Worm (Caenorhabditis elegans) whole organism, L3 larva: ENCODE data around the gene srh-287.

ENCODE experiments used
- R02D3.7 ChIP-seq: fragments of 150-350 bp; optimal IDR thresholded peaks from 2 replicates; lab custom pipeline; 2014; ENCODE audit warnings: missing biosample characterization, missing genetic modification characterization
- ZK546.5 ChIP-seq: sonication (generic microtip); optimal IDR thresholded peaks from 2 replicates; lab custom pipeline; 2017; ENCODE audit warnings: missing biosample characterization, missing genetic modification characterization
- aly-2 ChIP-seq: fragments of 150-350 bp; optimal IDR thresholded peaks from 2 replicates; lab custom pipeline; 2014; ENCODE audit warnings: missing biosample characterization, missing genetic modification characterization
- ceh-16 ChIP-seq: sonication (generic microtip); optimal IDR thresholded peaks from 2 replicates; lab custom pipeline; 2017; ENCODE audit warnings: missing biosample characterization, missing genetic modification characterization
- ceh-82 ChIP-seq: fragments of 150-350 bp; optimal IDR thresholded peaks from 2 replicates; lab custom pipeline; 2014; ENCODE audit warnings: missing biosample characterization, missing genetic modification characterization
- ceh-9 ChIP-seq: sonication (generic microtip); optimal IDR thresholded peaks from 2 replicates; lab custom pipeline; 2018; ENCODE audit warnings: missing biosample characterization, missing genetic modification characterization
- egl-27 ChIP-seq: sonication (generic microtip); optimal IDR thresholded peaks from 4 replicates; lab custom pipeline; 2017; ENCODE audit warnings: missing biosample characterization, missing genetic modification reagents, missing genetic modification characterization
- elt-1 ChIP-seq: fragments of 150-350 bp; optimal IDR thresholded peaks from 2 replicates; lab custom pipeline; 2014; ENCODE audit warnings: missing biosample characterization, missing genetic modification characterization
- elt-2 ChIP-seq: sonication (generic microtip); optimal IDR thresholded peaks from 2 replicates; lab custom pipeline; 2016; ENCODE audit warnings: missing genetic modification reagents, mild to moderate bottlenecking, missing genetic modification characterization, missing compliant biosample characterization
- elt-3 ChIP-seq, 3 experiments: fragments of 150-350 bp in 1 of 3; sonication (generic microtip) in 2 of 3; optimal IDR thresholded peaks; 2 replicates in 2 of 3; 4 replicates in 1 of 3; lab custom pipeline; 2014 to 2017; ENCODE audit warnings: missing biosample characterization in 3 of 3, missing genetic modification characterization in 3 of 3
- eor-1 ChIP-seq, 2 experiments: fragments of 150-350 bp; optimal IDR thresholded peaks; 2 replicates each; lab custom pipeline; 2014 to 2018; ENCODE audit warnings: missing biosample characterization in 2 of 2, missing genetic modification characterization in 2 of 2
- fkh-2 ChIP-seq: fragments of 150-350 bp; optimal IDR thresholded peaks from 2 replicates; lab custom pipeline; 2014; ENCODE audit warnings: missing biosample characterization, missing genetic modification reagents, missing genetic modification characterization
- fos-1 ChIP-seq: fragments of 150-350 bp; optimal IDR thresholded peaks from 2 replicates; lab custom pipeline; 2014; ENCODE audit warnings: missing biosample characterization, missing genetic modification characterization
- hmg-11 ChIP-seq: sonication (generic microtip); optimal IDR thresholded peaks from 2 replicates; lab custom pipeline; 2016; ENCODE audit warnings: missing genetic modification characterization, missing compliant biosample characterization
- jun-1 ChIP-seq: fragments of 150-350 bp; optimal IDR thresholded peaks from 2 replicates; lab custom pipeline; 2014; ENCODE audit warnings: missing biosample characterization, missing genetic modification reagents, missing genetic modification characterization
- lin-15B ChIP-seq: fragments of 150-350 bp; optimal IDR thresholded peaks from 2 replicates; lab custom pipeline; 2014; ENCODE audit warnings: missing biosample characterization, missing genetic modification characterization
- mml-1 ChIP-seq: fragments of 150-350 bp; sonication (generic microtip); optimal IDR thresholded peaks from 3 replicates; lab custom pipeline; 2014; ENCODE audit warnings: missing biosample characterization, missing genetic modification characterization
- nfya-1 ChIP-seq: sonication (generic microtip); optimal IDR thresholded peaks from 2 replicates; lab custom pipeline; 2017; ENCODE audit warnings: missing genetic modification characterization, mild to moderate bottlenecking, missing compliant biosample characterization, antibody characterized with exemption, moderate library complexity; ENCODE audit not compliant: insufficient read depth
- nhr-11 ChIP-seq: fragments of 150-350 bp; optimal IDR thresholded peaks from 2 replicates; lab custom pipeline; 2014; ENCODE audit warnings: missing biosample characterization, missing genetic modification characterization
- nhr-12 ChIP-seq: fragments of 150-350 bp; optimal IDR thresholded peaks from 2 replicates; lab custom pipeline; 2014; ENCODE audit warnings: missing biosample characterization, missing genetic modification characterization
- nhr-237 ChIP-seq: fragments of 150-350 bp; optimal IDR thresholded peaks from 2 replicates; lab custom pipeline; 2014; ENCODE audit warnings: missing biosample characterization, missing genetic modification characterization
- nhr-25 ChIP-seq: sonication (generic microtip); optimal IDR thresholded peaks from 2 replicates; lab custom pipeline; 2017; ENCODE audit warnings: missing biosample characterization, missing genetic modification characterization
- nhr-28 ChIP-seq: fragments of 150-350 bp; optimal IDR thresholded peaks from 2 replicates; lab custom pipeline; 2014; ENCODE audit warnings: missing biosample characterization, missing genetic modification characterization
- nhr-43 ChIP-seq: sonication (generic microtip); optimal IDR thresholded peaks from 2 replicates; lab custom pipeline; 2016; ENCODE audit warnings: mild to moderate bottlenecking, missing genetic modification characterization, missing compliant biosample characterization; ENCODE audit not compliant: poor library complexity, severe bottlenecking
- nhr-76 ChIP-seq: fragments of 150-350 bp; sonication (generic microtip); optimal IDR thresholded peaks from 5 replicates; lab custom pipeline; 2014; ENCODE audit warnings: missing biosample characterization, missing genetic modification characterization
- nhr-77 ChIP-seq: fragments of 150-350 bp; optimal IDR thresholded peaks from 2 replicates; lab custom pipeline; 2014; ENCODE audit warnings: missing biosample characterization, missing genetic modification characterization
- pqm-1 ChIP-seq: fragments of 150-350 bp; optimal IDR thresholded peaks from 2 replicates; lab custom pipeline; 2017; ENCODE audit warnings: missing biosample characterization, missing genetic modification characterization, inconsistent platforms
- sea-2 ChIP-seq: fragments of 150-350 bp; sonication (generic microtip); optimal IDR thresholded peaks from 4 replicates; lab custom pipeline; 2014; ENCODE audit warnings: missing biosample characterization, missing genetic modification reagents, missing genetic modification characterization
- skn-1 ChIP-seq: fragments of 150-350 bp; optimal IDR thresholded peaks from 2 replicates; lab custom pipeline; 2014; ENCODE audit warnings: missing biosample characterization, missing genetic modification characterization
- snpc-4 ChIP-seq: fragments of 150-350 bp; optimal IDR thresholded peaks from 2 replicates; lab custom pipeline; 2014; ENCODE audit warnings: missing biosample characterization, missing genetic modification characterization
- unc-62 ChIP-seq: fragments of 150-350 bp; sonication (generic microtip); optimal IDR thresholded peaks from 4 replicates; lab custom pipeline; 2014; ENCODE audit warnings: missing biosample characterization, missing genetic modification reagents, missing genetic modification characterization
- zag-1 ChIP-seq: fragments of 150-350 bp; optimal IDR thresholded peaks from 2 replicates; lab custom pipeline; 2014; ENCODE audit warnings: missing biosample characterization, missing genetic modification characterization
- ztf-11 ChIP-seq: fragments of 150-350 bp; optimal IDR thresholded peaks from 2 replicates; lab custom pipeline; 2014; ENCODE audit warnings: missing biosample characterization, missing genetic modification characterization
- ztf-4 ChIP-seq: fragments of 150-350 bp; optimal IDR thresholded peaks from 2 replicates; lab custom pipeline; 2014; ENCODE audit warnings: missing biosample characterization, missing genetic modification characterization

srh-287 gene

DNA sequence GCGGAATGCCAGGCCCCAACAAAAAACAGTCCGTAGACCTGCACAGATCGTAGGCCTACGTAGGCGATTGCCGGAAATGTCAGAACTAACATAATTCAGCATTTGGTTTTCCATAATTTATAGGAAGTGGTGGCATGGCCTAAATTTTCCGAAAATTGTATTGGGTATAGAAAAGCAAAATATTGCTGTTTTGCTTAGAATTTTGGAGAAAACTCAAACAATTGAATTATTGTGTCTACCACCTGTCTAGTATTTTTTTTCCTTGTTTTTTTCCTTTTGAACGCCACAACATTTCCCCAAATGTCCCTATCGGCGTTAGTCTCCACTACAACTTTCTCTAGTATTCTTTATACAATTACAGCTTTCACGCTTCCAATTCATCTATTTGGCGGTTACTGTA is 33.4 kb upstream of the srh-287 start, which contains the start of gene srh-284:
Gene srh-284 (plus strand): TSS at position 301 of the 400 bp plus-strand sequence.
- TF ChIP-seq nhr-12 (tag; lab: Kevin White, UChicago) (no peak), nhr-25 (tag; lab: Kevin White, UChicago) (no peak), ZK546.5 (tag; lab: Kevin White, UChicago) (no peak), fkh-2 (tag; lab: Kevin White, UChicago) (no peak), jun-1 (tag; lab: Kevin White, UChicago) (no peak), fos-1 (tag; lab: Kevin White, UChicago) (no peak), ceh-9 (tag; lab: Kevin White, UChicago) (no peak)

- TF ChIP-seq ceh-9 (tag; lab: Kevin White, UChicago) = no peak
- TF ChIP-seq ceh-82 (tag; lab: Kevin White, UChicago) = no peak
- TF ChIP-seq zag-1 (tag; lab: Kevin White, UChicago) = no peak
- no peak for TF ChIP-seq nhr-43 (tag; lab: Kevin White, UChicago)
- TF ChIP-seq nhr-237 (tag; lab: Kevin White, UChicago) = no peak
- TF ChIP-seq pqm-1 (tag; lab: Kevin White, UChicago) = no peak
- TF ChIP-seq ZK546.5 (tag; lab: Kevin White, UChicago) = no peak
- no peak for TF ChIP-seq sea-2 (GFP tag; lab: Kevin White, UChicago)
- TF ChIP-seq nhr-77 (tag; lab: Kevin White, UChicago) = no peak
Observed at ce11 chrV:17767768-17768167, 32.9 kb upstream of the srh-287 start.

DNA sequence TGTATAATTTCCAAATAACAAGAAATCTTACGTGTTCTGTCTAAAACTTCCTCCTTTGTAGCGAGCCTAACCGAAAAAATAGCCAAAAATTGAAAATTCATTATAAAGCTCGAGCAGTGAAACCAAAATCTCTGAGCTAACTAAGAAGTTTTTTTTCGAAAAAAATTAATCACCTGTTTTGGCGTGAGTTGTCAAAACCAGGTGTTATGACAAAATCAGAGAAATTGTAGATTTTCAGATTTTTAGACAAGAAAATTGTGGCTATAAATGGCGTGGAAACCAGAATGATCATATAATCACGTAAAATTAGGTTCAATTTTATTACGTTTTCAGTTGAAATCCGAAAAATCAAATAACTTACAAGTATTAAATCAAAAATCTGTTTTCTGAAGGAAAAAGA is 27.5 kb upstream of the srh-287 start, which contains the start of gene sre-21:
Gene sre-21 (minus strand): TSS at position 101 of the 400 bp plus-strand sequence.
- TF ChIP-seq ceh-16 (no peak), ztf-11 (tag; lab: Kevin White, UChicago) (no peak), nhr-43 (tag; lab: Kevin White, UChicago) (no peak), lin-15B (tag; lab: Kevin White, UChicago) (no peak), fos-1 (tag; lab: Kevin White, UChicago) (no peak), nhr-77 (tag; lab: Kevin White, UChicago) (no peak), eor-1 (tag; optimal IDR thresholded peaks at IDR 0.05; lab: Kevin White, UChicago) (no peak), R02D3.7 (tag; lab: Kevin White, UChicago) (no peak), zag-1 (tag; lab: Kevin White, UChicago) (no peak), elt-2 (tag; lab: Kevin White, UChicago) (no peak), snpc-4 (tag; lab: Kevin White, UChicago) (no peak), nhr-11 (tag; lab: Kevin White, UChicago) (no peak), elt-3 (tag; optimal IDR thresholded peaks at IDR 0.05; lab: Kevin White, UChicago) (no peak), mml-1 (tag; lab: Kevin White, UChicago) (no peak), nfya-1 (tag; lab: Kevin White, UChicago) (no peak), elt-1 (tag; lab: Kevin White, UChicago) (no peak), nhr-28 (no peak), aly-2 (tag; lab: Kevin White, UChicago) (no peak)

DNA sequence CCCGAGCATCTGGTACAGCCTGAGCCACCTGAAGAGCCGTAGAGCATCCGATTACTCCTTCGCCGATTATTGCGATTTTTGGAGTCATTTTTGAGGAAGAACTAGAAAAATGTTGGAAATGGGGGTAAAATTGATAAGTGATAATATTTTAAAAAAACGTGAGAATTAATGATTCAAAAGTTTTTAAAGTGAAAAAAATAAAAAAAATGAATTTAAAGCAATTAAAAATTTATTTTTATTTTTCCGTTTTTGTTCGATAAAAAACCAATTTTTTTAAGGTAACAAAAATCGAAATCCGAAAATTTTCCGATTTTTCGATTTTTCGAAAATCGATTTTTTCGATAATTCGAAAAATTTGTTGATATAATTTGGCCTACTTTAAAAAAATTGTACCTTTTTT is 23.5 kb upstream of the srh-287 start, which contains the start of gene ddo-1:
Gene ddo-1 (minus strand): TSS at position 101 of the 400 bp plus-strand sequence.
- TF ChIP-seq nfya-1 (tag; lab: Kevin White, UChicago) (no peak), egl-27 (tag; lab: Kevin White, UChicago) (no peak), nhr-11 (tag; lab: Kevin White, UChicago) (no peak), elt-3 (tag; optimal IDR thresholded peaks at IDR 0.05; lab: Kevin White, UChicago) (no peak), ztf-4 (no peak), fos-1 (tag; lab: Kevin White, UChicago) (no peak), hmg-11 (no peak), unc-62 (GFP tag; lab: Kevin White, UChicago) (no peak), skn-1 (tag; lab: Kevin White, UChicago) (no peak), nhr-76 (no peak), pqm-1 (tag; lab: Kevin White, UChicago) (no peak), aly-2 (tag; lab: Kevin White, UChicago) (no peak), nhr-25 (tag; lab: Kevin White, UChicago) (no peak)
- TF ChIP-seq, all 47 proteins: peak for 0
